Fruit fly (Drosophila melanogaster) whole organism, pupa: ENCODE results near the gene CG33791.

Experiments
- CG15710 ChIP-seq: fragments of 200-800 bp; sonication (Bioruptor generic); optimal IDR thresholded peaks from 2 replicates; lab custom pipeline; 2018; ENCODE audit warnings: missing biosample characterization, mild to moderate bottlenecking, missing genetic modification characterization, moderate library complexity
- CG17806 ChIP-seq: fragments of 200-800 bp; sonication (Bioruptor generic); optimal IDR thresholded peaks from 2 replicates; lab custom pipeline; 2018; ENCODE audit warnings: missing biosample characterization, mild to moderate bottlenecking, missing genetic modification characterization, moderate library complexity
- CG8159 ChIP-seq: fragments of 200-800 bp; sonication (Bioruptor generic); optimal IDR thresholded peaks from 3 replicates; lab custom pipeline; 2018; ENCODE audit warnings: missing biosample characterization, mild to moderate bottlenecking, missing genetic modification characterization, moderate library complexity
- CG8301 ChIP-seq: fragments of 200-800 bp; sonication (Bioruptor generic); optimal IDR thresholded peaks from 2 replicates; lab custom pipeline; 2018; ENCODE audit warnings: missing biosample characterization, mild to moderate bottlenecking, missing genetic modification characterization
- D1 ChIP-seq: fragments of 200-800 bp; sonication (Bioruptor generic); optimal IDR thresholded peaks from 2 replicates; lab custom pipeline; 2018; ENCODE audit warnings: missing biosample characterization, mild to moderate bottlenecking, missing genetic modification characterization, moderate library complexity
- Snoo ChIP-seq: fragments of 200-800 bp; sonication (Bioruptor generic); optimal IDR thresholded peaks from 3 replicates; lab custom pipeline; 2017; ENCODE audit warnings: missing biosample characterization, mild to moderate bottlenecking, missing genetic modification characterization, inconsistent platforms
- rn ChIP-seq: fragments of 200-800 bp; sonication (Bioruptor generic); IDR thresholded peaks from 2 replicates; pipeline ENCODE4 v1.3.6; 2022; ENCODE audit warnings: missing biosample characterization, missing genetic modification characterization

dm6 chr3L:1602833-1603128, at the start of gene CG33791, which contains the start of gene CG18170:
- TF ChIP-seq CG15710 (tag; lab: Kevin White, UChicago) (no peak), CG8301 (tag; lab: Kevin White, UChicago) (no peak), CG8159 (tag; lab: Kevin White, UChicago) (no peak), D1 (no peak), CG17806 (tag; lab: Kevin White, UChicago) (no peak), rn (GFP tag; lab: Robert Waterston, UW) (no peak), Snoo (tag; lab: Kevin White, UChicago) (no peak)
